Worm (Caenorhabditis elegans) whole organism, L4 larva: Measurements from ENCODE around the gene T26H8.4.
A peak's percentile ranks its signal among the peaks of the same experiment; 100 is the strongest.

Source experiments
- F10B5.3 ChIP-seq: sonication (generic microtip); optimal IDR thresholded peaks from 2 replicates; lab custom pipeline; 2016; ENCODE audit warnings: mild to moderate bottlenecking, missing genetic modification characterization, missing compliant biosample characterization
- F26F4.8 ChIP-seq: fragments of 200-800 bp; sonication (Bioruptor generic); conservative IDR thresholded peaks from 2 replicates; pipeline ENCODE4 v1.3.6; 2022; ENCODE audit warnings: missing genetic modification characterization, missing compliant biosample characterization
- T20F7.1 ChIP-seq: fragments of 200-800 bp; sonication (Bioruptor generic); optimal IDR thresholded peaks from 2 replicates; lab custom pipeline; 2018; ENCODE audit warnings: mild to moderate bottlenecking, missing genetic modification characterization, missing compliant biosample characterization
- T26A8.4 ChIP-seq: fragments of 200-800 bp; sonication (Bioruptor generic); IDR thresholded peaks from 2 replicates; pipeline ENCODE4 v1.3.6; 2022; ENCODE audit warnings: missing genetic modification characterization, missing compliant biosample characterization
- Y5F2A.4 ChIP-seq: fragments of 200-800 bp; sonication (Bioruptor generic); optimal IDR thresholded peaks from 2 replicates; lab custom pipeline; 2018; ENCODE audit warnings: mild to moderate bottlenecking, missing genetic modification characterization, missing compliant biosample characterization
- ZK337.2 ChIP-seq: fragments of 200-800 bp; sonication (Bioruptor generic); IDR thresholded peaks from 2 replicates; pipeline ENCODE4 v1.3.6; 2022; ENCODE audit warnings: missing genetic modification reagents, missing genetic modification characterization, missing compliant biosample characterization
- ZK546.5 ChIP-seq, 2 experiments: sonication (generic microtip); optimal IDR thresholded peaks; 2 replicates each; lab custom pipeline; 2017; ENCODE audit warnings: missing biosample characterization in 2 of 2, missing genetic modification characterization in 2 of 2
- ceh-20 ChIP-seq: fragments of 200-800 bp; sonication (Bioruptor generic); IDR thresholded peaks from 2 replicates; pipeline ENCODE4 v1.3.6; 2022; ENCODE audit warnings: missing genetic modification reagents, missing genetic modification characterization, missing compliant biosample characterization
- ceh-44 ChIP-seq: fragments of 200-800 bp; sonication (Bioruptor generic); IDR thresholded peaks from 2 replicates; pipeline ENCODE4 v1.3.6; 2022; ENCODE audit warnings: missing genetic modification reagents, missing genetic modification characterization, missing compliant biosample characterization
- ctbp-1 ChIP-seq: fragments of 200-800 bp; sonication (Bioruptor generic); IDR thresholded peaks from 2 replicates; pipeline ENCODE4 v1.3.6; 2022; ENCODE audit warnings: missing genetic modification reagents, missing genetic modification characterization, missing compliant biosample characterization
- daf-16 ChIP-seq, 3 experiments: sonication (generic microtip); optimal IDR thresholded peaks; 2 replicates each; lab custom pipeline; 2016 to 2017; ENCODE audit warnings: missing genetic modification characterization in 3 of 3, missing genetic modification reagents in 3 of 3, mild to moderate bottlenecking in 2 of 3, missing compliant biosample characterization in 2 of 3, missing biosample characterization in 1 of 3, moderate library complexity in 1 of 3
- daf-19 ChIP-seq: fragments of 200-800 bp; sonication (Bioruptor generic); conservative IDR thresholded peaks from 2 replicates; pipeline ENCODE4 v1.3.6; 2022; ENCODE audit warnings: missing genetic modification characterization, missing compliant biosample characterization
- dmd-8 ChIP-seq: fragments of 200-800 bp; sonication (Bioruptor generic); IDR thresholded peaks from 2 replicates; pipeline ENCODE4 v1.3.6; 2022; ENCODE audit warnings: missing genetic modification characterization, missing compliant biosample characterization
- duxl-1 ChIP-seq: sonication (generic microtip); optimal IDR thresholded peaks from 2 replicates; lab custom pipeline; 2016; ENCODE audit warnings: mild to moderate bottlenecking, missing genetic modification characterization, moderate library complexity, missing compliant biosample characterization; ENCODE audit not compliant: poor library complexity
- dve-1 ChIP-seq: sonication (generic microtip); optimal IDR thresholded peaks from 2 replicates; lab custom pipeline; 2017; ENCODE audit warnings: antibody characterized with exemption, mild to moderate bottlenecking, missing genetic modification characterization, missing compliant biosample characterization; ENCODE audit not compliant: insufficient read depth
- egl-27 ChIP-seq: sonication (generic microtip); optimal IDR thresholded peaks from 3 replicates; lab custom pipeline; 2017; ENCODE audit warnings: missing biosample characterization, missing genetic modification reagents, missing genetic modification characterization
- fkh-10 ChIP-seq: fragments of 150-350 bp; optimal IDR thresholded peaks from 2 replicates; lab custom pipeline; 2014; ENCODE audit warnings: missing biosample characterization, missing genetic modification reagents, missing genetic modification characterization
- hmg-1.1 ChIP-seq: fragments of 200-800 bp; sonication (Bioruptor generic); IDR thresholded peaks from 2 replicates; pipeline ENCODE4 v1.3.6; 2022; ENCODE audit warnings: missing genetic modification reagents, missing genetic modification characterization, missing compliant biosample characterization
- jun-1 ChIP-seq: fragments of 150-350 bp; optimal IDR thresholded peaks from 2 replicates; lab custom pipeline; 2014; ENCODE audit warnings: missing biosample characterization, missing genetic modification reagents, missing genetic modification characterization
- lim-7 ChIP-seq: fragments of 200-800 bp; sonication (Bioruptor generic); IDR thresholded peaks from 2 replicates; pipeline ENCODE4 v1.3.6; 2022; ENCODE audit warnings: missing genetic modification characterization, missing compliant biosample characterization
- lin-29 ChIP-seq: fragments of 200-800 bp; sonication (Bioruptor generic); IDR thresholded peaks from 2 replicates; pipeline ENCODE4 v1.3.6; 2022; ENCODE audit warnings: missing genetic modification reagents, missing genetic modification characterization, missing compliant biosample characterization
- lin-39 ChIP-seq: fragments of 150-350 bp; optimal IDR thresholded peaks from 2 replicates; lab custom pipeline; 2014; ENCODE audit warnings: missing biosample characterization, missing genetic modification reagents, missing genetic modification characterization
- lsy-2 ChIP-seq, 2 experiments: fragments of 150-350 bp in 1 of 2; sonication (generic microtip) in 1 of 2; optimal IDR thresholded peaks; 2 replicates each; lab custom pipeline; 2014 to 2017; ENCODE audit warnings: missing biosample characterization in 2 of 2, missing genetic modification characterization in 2 of 2
- madf-9 ChIP-seq: fragments of 200-800 bp; sonication (Bioruptor generic); conservative IDR thresholded peaks from 2 replicates; pipeline ENCODE4 v1.3.6; 2022; ENCODE audit warnings: missing genetic modification reagents, missing genetic modification characterization, missing compliant biosample characterization
- nhr-11 ChIP-seq: fragments of 150-350 bp; optimal IDR thresholded peaks from 2 replicates; lab custom pipeline; 2014; ENCODE audit warnings: missing biosample characterization, missing genetic modification characterization
- nhr-111 ChIP-seq: fragments of 200-800 bp; sonication (Bioruptor generic); optimal IDR thresholded peaks from 2 replicates; lab custom pipeline; 2018; ENCODE audit warnings: mild to moderate bottlenecking, missing genetic modification characterization, missing compliant biosample characterization
- nhr-237 ChIP-seq: sonication (generic microtip); optimal IDR thresholded peaks from 2 replicates; lab custom pipeline; 2017; ENCODE audit warnings: missing biosample characterization, missing genetic modification characterization
- nhr-6 ChIP-seq: fragments of 150-350 bp; optimal IDR thresholded peaks from 2 replicates; lab custom pipeline; 2014; ENCODE audit warnings: missing biosample characterization, missing genetic modification characterization
- php-3 ChIP-seq: fragments of 200-800 bp; sonication (Bioruptor generic); IDR thresholded peaks from 2 replicates; pipeline ENCODE4 v1.3.6; 2022; ENCODE audit warnings: missing genetic modification reagents, missing genetic modification characterization, missing compliant biosample characterization
- skn-1 ChIP-seq: fragments of 150-350 bp; optimal IDR thresholded peaks from 2 replicates; lab custom pipeline; 2014; ENCODE audit warnings: missing biosample characterization, missing genetic modification characterization
- snpc-1.2 ChIP-seq: fragments of 200-800 bp; sonication (Bioruptor generic); IDR thresholded peaks from 2 replicates; pipeline ENCODE4 v1.3.6; 2022; ENCODE audit warnings: missing genetic modification reagents, missing genetic modification characterization, missing compliant biosample characterization
- snpc-4 ChIP-seq: fragments of 150-350 bp; optimal IDR thresholded peaks from 2 replicates; lab custom pipeline; 2014; ENCODE audit warnings: missing biosample characterization, missing genetic modification characterization
- spr-1 ChIP-seq: sonication (generic microtip); optimal IDR thresholded peaks from 2 replicates; lab custom pipeline; 2016; ENCODE audit warnings: mild to moderate bottlenecking, missing genetic modification characterization, missing compliant biosample characterization
- unc-62 ChIP-seq, 3 experiments: fragments of 150-350 bp in 1 of 3; sonication (generic microtip); optimal IDR thresholded peaks in 2 of 3; peaks in 1 of 3; 1 replicate in 1 of 3; 2 replicates in 2 of 3; lab custom pipeline; 2014 to 2017; ENCODE audit warnings: missing biosample characterization in 3 of 3, missing genetic modification characterization in 3 of 3, missing genetic modification reagents in 3 of 3, missing genotype in 1 of 3
- zag-1 ChIP-seq: fragments of 150-350 bp; optimal IDR thresholded peaks from 2 replicates; lab custom pipeline; 2014; ENCODE audit warnings: missing biosample characterization, missing genetic modification characterization
- zfp-3 ChIP-seq: fragments of 200-800 bp; sonication (Bioruptor generic); conservative IDR thresholded peaks from 2 replicates; pipeline ENCODE4 v1.3.6; 2022; ENCODE audit warnings: missing genetic modification reagents, missing genetic modification characterization, missing compliant biosample characterization
- ztf-11 ChIP-seq: fragments of 150-350 bp; optimal IDR thresholded peaks from 2 replicates; lab custom pipeline; 2014; ENCODE audit warnings: missing biosample characterization, missing genetic modification characterization
- ztf-7 ChIP-seq: fragments of 150-350 bp; optimal IDR thresholded peaks from 2 replicates; lab custom pipeline; 2014; ENCODE audit warnings: missing biosample characterization, missing genetic modification characterization

T26H8.4 gene

DNA sequence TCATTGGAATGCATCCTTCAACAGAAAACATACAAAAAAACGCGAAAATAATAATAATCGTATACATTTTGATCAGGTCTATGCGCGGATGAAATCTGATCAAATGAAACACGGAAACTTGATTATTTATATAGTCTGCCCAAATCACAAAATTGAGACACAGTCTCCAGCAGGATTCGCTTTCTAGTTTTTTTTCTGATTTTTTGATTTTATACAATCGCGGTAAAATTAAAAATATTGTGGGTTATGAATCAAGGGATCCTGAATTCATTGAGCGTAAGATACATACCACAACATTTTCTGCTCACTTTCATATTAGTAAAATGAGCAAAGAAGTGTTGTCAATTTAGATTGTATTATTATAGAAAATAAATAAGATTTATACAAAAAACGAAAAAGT lies 42.4 kb upstream of the T26H8.4 start, which contains the start of gene clec-230:
clec-230 (minus strand) TSS at position 101 of the 400 bp plus-strand sequence.
- TF ChIP-seq unc-62 (GFP tag; optimal IDR thresholded peaks at IDR 0.05 in 1 of 2; lab: Kevin White, UChicago) (peak in 1 of 2 experiments; percentile 64), unc-62 (tag; optimal IDR thresholded peaks at IDR 0.05; lab: Kevin White, UChicago) (no peak), T26A8.4 (GFP tag; lab: Robert Waterston, UW) (no peak)

DNA sequence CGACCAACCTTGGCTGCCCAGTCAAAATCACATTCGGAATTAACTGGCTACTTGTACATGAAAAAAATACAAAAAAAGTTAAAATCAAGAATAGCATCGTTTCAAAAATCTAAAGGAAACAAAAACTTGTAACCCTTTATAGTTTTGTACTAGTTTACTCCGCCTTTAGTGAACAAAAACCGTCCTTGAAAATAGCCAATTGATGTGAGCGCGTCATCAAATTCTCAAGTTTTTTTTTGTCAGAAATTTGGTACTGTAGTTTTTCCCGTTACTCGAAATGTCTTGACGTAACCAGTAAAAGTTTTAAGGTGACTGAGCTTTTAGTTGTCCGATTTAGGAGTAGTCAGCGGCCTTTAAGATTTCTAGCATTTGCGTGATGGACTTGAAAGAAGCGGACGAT lies 40.6 kb upstream of the T26H8.4 start, which contains the start of gene C29F3.3:
C29F3.3 (minus strand) TSS at position 101 of the 400 bp plus-strand sequence.
- TF ChIP-seq hmg-1.1 (no peak), nhr-6 (no peak), fkh-10 (GFP tag; lab: Kevin White, UChicago) (no peak), duxl-1 (tag; lab: Kevin White, UChicago) (no peak), ZK337.2 (no peak), snpc-4 (tag; lab: Kevin White, UChicago) (no peak), egl-27 (no peak), dve-1 (tag; lab: Kevin White, UChicago) (no peak), F26F4.8 (no peak), nhr-11 (tag; lab: Kevin White, UChicago) (no peak)

ce11 chrV:15344481-15344880 lies 37.8 kb upstream of the T26H8.4 start, which contains the start of gene wrt-8:
Gene wrt-8 (minus strand): TSS chrV:15344581.
- TF ChIP-seq spr-1 (tag; lab: Kevin White, UChicago) = no peak
- no peak for TF ChIP-seq daf-16 (GFP tag; optimal IDR thresholded peaks at IDR 0.05; lab: Kevin White, UChicago)
- TF ChIP-seq daf-16 (tag; optimal IDR thresholded peaks at IDR 0.05; lab: Kevin White, UChicago) = no peak
- no peak for TF ChIP-seq ztf-7
- no peak for TF ChIP-seq ztf-11
- no peak for TF ChIP-seq madf-9 (GFP tag; lab: Robert Waterston, UW)
- TF ChIP-seq daf-19 (GFP tag; lab: Robert Waterston, UW) = no peak
- TF ChIP-seq F10B5.3 = no peak
- no peak for TF ChIP-seq Y5F2A.4 (GFP tag; lab: Kevin White, UChicago)
- TF ChIP-seq nhr-111 (GFP tag; lab: Kevin White, UChicago) = no peak
- no peak for TF ChIP-seq zag-1
- no peak for TF ChIP-seq lsy-2 (tag; optimal IDR thresholded peaks at IDR 0.05; lab: Kevin White, UChicago)
- TF ChIP-seq unc-62 (GFP tag; optimal IDR thresholded peaks at IDR 0.05 in 1 of 2; lab: Kevin White, UChicago) = no peak
- no peak for TF ChIP-seq unc-62 (tag; optimal IDR thresholded peaks at IDR 0.05; lab: Kevin White, UChicago)
- no peak for TF ChIP-seq fkh-10 (GFP tag; lab: Kevin White, UChicago)
- TF ChIP-seq lim-7 (GFP tag; lab: Robert Waterston, UW) = no peak
- no peak for TF ChIP-seq T26A8.4 (GFP tag; lab: Robert Waterston, UW)
- TF ChIP-seq ZK546.5 (tag; optimal IDR thresholded peaks at IDR 0.05; lab: Kevin White, UChicago) = no peak
- no peak for TF ChIP-seq zfp-3 (GFP tag; lab: Robert Waterston, UW)
- no peak for TF ChIP-seq skn-1 (tag; lab: Kevin White, UChicago)
- TF ChIP-seq duxl-1 (tag; lab: Kevin White, UChicago) = no peak
- TF ChIP-seq snpc-1.2 (GFP tag; lab: Robert Waterston, UW) = no peak

ce11 chrV:15341404-15341803 lies 34.8 kb upstream of the T26H8.4 start, which contains the start of gene clec-229:
Gene clec-229 (minus strand): TSS chrV:15341504.
- TF ChIP-seq ceh-44 (GFP tag; lab: Robert Waterston, UW) (no peak), unc-62 (GFP tag; optimal IDR thresholded peaks at IDR 0.05 in 1 of 2; lab: Kevin White, UChicago) (peak in 1 of 2 experiments; percentile 24), unc-62 (tag; optimal IDR thresholded peaks at IDR 0.05; lab: Kevin White, UChicago) (no peak)

DNA sequence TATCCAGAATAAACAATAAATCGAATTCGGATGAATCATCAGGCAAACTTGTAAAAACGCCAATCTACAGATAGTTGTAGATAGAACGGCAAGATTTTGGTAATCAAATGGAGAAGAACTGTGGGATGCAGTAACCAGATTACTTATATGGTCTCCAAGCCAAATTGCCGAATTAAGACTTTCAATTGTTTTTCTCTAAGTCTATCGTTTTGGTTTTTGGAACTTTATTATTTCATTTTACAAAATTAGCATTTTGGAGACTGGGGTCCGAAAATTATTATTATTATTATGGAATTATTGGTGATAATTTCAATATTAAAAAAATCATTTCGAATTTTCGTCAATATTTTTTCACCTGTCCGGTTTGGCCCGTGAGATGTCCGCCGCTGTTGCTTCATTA lies 32.7 kb upstream of the T26H8.4 start, which contains the start of gene clec-228:
clec-228 (minus strand) TSS at position 101 of the 400 bp plus-strand sequence.
- TF ChIP-seq ZK546.5 (tag; optimal IDR thresholded peaks at IDR 0.05; lab: Kevin White, UChicago) (no peak), nhr-237 (tag; lab: Kevin White, UChicago) (no peak), nhr-111 (GFP tag; lab: Kevin White, UChicago) (no peak), lin-29 (GFP tag; lab: Robert Waterston, UW) (no peak), lin-39 (no peak), php-3 (GFP tag; lab: Robert Waterston, UW) (no peak), ceh-20 (GFP tag; lab: Robert Waterston, UW) (no peak), dmd-8 (GFP tag; lab: Robert Waterston, UW) (no peak), ctbp-1 (no peak), jun-1 (tag; lab: Kevin White, UChicago) (no peak), snpc-4 (tag; lab: Kevin White, UChicago) (no peak), T20F7.1 (GFP tag; lab: Kevin White, UChicago) (no peak)
